Worm (Caenorhabditis elegans): ENCODE data around the gene parg-1.

The parg-1 gene

ce11 chrIV:8762471-8762870 is 16.4 kb downstream of the parg-1 start:
- TF ChIP-seq hlh-26 (GFP tag; conservative IDR thresholded peaks at IDR 0.05), result no peak
- peak; percentile 88 for TF ChIP-seq madf-10 (tag; optimal IDR thresholded peaks at IDR 0.05)
- TF ChIP-seq hmg-1.2 (GFP tag; IDR thresholded peaks at IDR 0.05), result peak; percentile 60; the same call in 1 of the 2 replicates
- TF ChIP-seq mcd-1 (GFP tag; IDR thresholded peaks at IDR 0.05), result no peak

- TF ChIP-seq egl-44 (GFP tag; IDR thresholded peaks at IDR 0.05) (no peak), ceh-91 (GFP tag; IDR thresholded peaks at IDR 0.05) (no peak), ceh-100 (GFP tag; IDR thresholded peaks at IDR 0.05) (no peak), T26A5.8 (tag; optimal IDR thresholded peaks at IDR 0.05) (no peak), zim-3 (tag; optimal IDR thresholded peaks at IDR 0.05) (no peak), ceh-58 (GFP tag; IDR thresholded peaks at IDR 0.05) (no peak), dox-1 (GFP tag; IDR thresholded peaks at IDR 0.05) (no peak), tbx-9 (tag; optimal IDR thresholded peaks at IDR 0.05; ENCODE audit: borderline replicate concordance) (no peak), hlh-26 (GFP tag; conservative IDR thresholded peaks at IDR 0.05) (no peak), F33H1.4 (GFP tag; IDR thresholded peaks at IDR 0.05) (no peak), rcor-1 (GFP tag; IDR thresholded peaks at IDR 0.05) (no peak), aptf-3 (GFP tag; IDR thresholded peaks at IDR 0.05) (no peak), hlh-12 (tag; optimal IDR thresholded peaks at IDR 0.05) (no peak), nhr-80 (tag; optimal IDR thresholded peaks at IDR 0.05) (no peak), Y95B8A.8 (GFP tag; IDR thresholded peaks at IDR 0.05) (no peak), atf-7 (tag; optimal IDR thresholded peaks at IDR 0.05) (no peak), snpc-1.3 (tag; optimal IDR thresholded peaks at IDR 0.05; ENCODE audit: insufficient read depth) (no peak), madf-3 (GFP tag; IDR thresholded peaks at IDR 0.05) (no peak), unc-62 (GFP tag; optimal IDR thresholded peaks at IDR 0.05) (no peak)
Observed at ce11 chrIV:8764567-8764966, 18.5 kb downstream of the parg-1 start, which contains the start of gene cdc-50.B. Gene cdc-50.B (plus strand): TSS chrIV:8764867.

DNA sequence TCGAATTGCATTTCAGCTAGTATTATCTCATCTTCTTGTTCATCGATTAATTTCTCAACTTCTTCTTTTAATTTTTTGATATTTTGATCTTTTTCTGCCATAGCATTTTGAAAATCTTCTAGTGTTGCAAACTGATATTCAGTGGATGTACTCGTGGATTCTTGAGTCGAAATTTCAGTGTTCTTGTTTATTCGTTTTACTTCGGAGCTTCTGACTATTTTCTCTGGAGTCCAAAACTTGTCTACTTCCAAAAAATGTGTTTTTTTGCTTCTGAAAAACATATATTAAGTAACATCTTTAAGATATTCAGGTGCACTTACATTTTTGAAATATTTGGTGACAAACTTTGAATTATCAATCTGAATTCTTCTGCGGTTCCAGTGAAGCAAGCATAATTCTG is 23.5 kb downstream of the parg-1 start, which contains the start of gene F20C5.5:
Gene F20C5.5, minus strand, starts transcription at position 101 of the 400 bp plus-strand sequence.
- TF ChIP-seq ztf-18 (tag; optimal IDR thresholded peaks at IDR 0.05) (no peak), ztf-26 (tag; optimal IDR thresholded peaks at IDR 0.05) (no peak), nhr-120 (GFP tag; IDR thresholded peaks at IDR 0.05) (no peak), cebp-1 (GFP tag; IDR thresholded peaks at IDR 0.05) (no peak), cebp-1 (tag; optimal IDR thresholded peaks at IDR 0.05) (no peak), rpc-1 (optimal IDR thresholded peaks at IDR 0.05) (no peak), rpc-1 (tag; optimal IDR thresholded peaks at IDR 0.05) (no peak), B0019.2 (GFP tag; conservative IDR thresholded peaks at IDR 0.05) (no peak), attf-6 (GFP tag; IDR thresholded peaks at IDR 0.05) (no peak), Y79H2A.3 (GFP tag; conservative IDR thresholded peaks at IDR 0.05) (no peak), xnd-1 (tag; optimal IDR thresholded peaks at IDR 0.05) (no peak), attf-3 (GFP tag; conservative IDR thresholded peaks at IDR 0.05) (no peak)

DNA sequence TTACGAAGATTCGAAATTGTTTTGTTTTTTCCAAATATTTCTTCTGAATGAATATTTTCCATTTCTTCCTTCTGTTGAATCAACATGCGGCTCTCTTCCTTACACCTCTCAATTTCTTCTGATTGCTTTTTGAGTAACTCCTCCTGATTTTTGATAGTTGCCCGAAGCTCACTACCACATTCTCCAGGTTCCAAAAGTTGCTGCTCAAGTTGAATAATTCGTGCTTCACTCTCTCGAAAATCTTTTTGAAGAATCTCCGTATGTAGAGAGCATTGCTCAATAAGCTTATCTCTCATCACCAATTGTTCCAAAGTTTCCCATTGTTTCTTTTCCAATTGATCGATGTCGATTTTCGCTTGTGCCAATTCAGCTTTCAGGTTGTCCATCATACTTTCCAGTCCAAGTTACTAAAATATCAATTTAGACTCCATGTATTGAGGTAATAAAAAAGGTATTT is 26.8 kb downstream of the parg-1 start, which contains the start of gene F20C5.6:
Gene F20C5.6, minus strand, starts transcription at position 407 of the 457 bp plus-strand sequence.
- TF ChIP-seq rpc-1 (optimal IDR thresholded peaks at IDR 0.05) (no peak), rpc-1 (tag; optimal IDR thresholded peaks at IDR 0.05) (no peak), ceh-91 (GFP tag; IDR thresholded peaks at IDR 0.05) (no peak), xnd-1 (tag; optimal IDR thresholded peaks at IDR 0.05) (no peak), lin-40 (tag; optimal IDR thresholded peaks at IDR 0.05) (no peak), Y53F4B.3 (GFP tag; IDR thresholded peaks at IDR 0.05) (no peak), lsy-27 (tag; optimal IDR thresholded peaks at IDR 0.05; ENCODE audit: borderline replicate concordance, insufficient read depth) (no peak), Y67H2A.10 (GFP tag; conservative IDR thresholded peaks at IDR 0.05) (no peak), sea-2 (GFP tag; IDR thresholded peaks at IDR 0.05) (no peak), F55B11.4 (tag; optimal IDR thresholded peaks at IDR 0.05; ENCODE audit: borderline replicate concordance, insufficient read depth) (no peak), pbrm-1 (GFP tag; IDR thresholded peaks at IDR 0.05) (no peak), chd-7 (tag; optimal IDR thresholded peaks at IDR 0.05) (no peak), bed-2 (GFP tag; IDR thresholded peaks at IDR 0.05) (no peak), madf-10 (tag; optimal IDR thresholded peaks at IDR 0.05) (no peak), aptf-2 (GFP tag; conservative IDR thresholded peaks at IDR 0.05) (no peak), snpc-1.3 (tag; optimal IDR thresholded peaks at IDR 0.05; ENCODE audit: insufficient read depth) (no peak), rcor-1 (GFP tag; IDR thresholded peaks at IDR 0.05) (no peak), B0019.2 (GFP tag; conservative IDR thresholded peaks at IDR 0.05) (no peak), B0261.1 (tag; optimal IDR thresholded peaks at IDR 0.05) (no peak), T07F8.4 (tag; optimal IDR thresholded peaks at IDR 0.05) (no peak)

All from whole organism, young adult.